Fruit fly (Drosophila melanogaster) whole organism: Measurements from ENCODE around the gene PIG-K.

Source experiments
- CG8478 ChIP-seq: fragments of >200 bp; optimal IDR thresholded peaks from 2 replicates; lab custom pipeline; 2018; ENCODE audit warnings: inconsistent platforms
- usp ChIP-seq: fragments of >200 bp; optimal IDR thresholded peaks from 2 replicates; lab custom pipeline; 2017; ENCODE audit warnings: missing biosample characterization, missing genetic modification characterization, mixed read lengths

DNA sequence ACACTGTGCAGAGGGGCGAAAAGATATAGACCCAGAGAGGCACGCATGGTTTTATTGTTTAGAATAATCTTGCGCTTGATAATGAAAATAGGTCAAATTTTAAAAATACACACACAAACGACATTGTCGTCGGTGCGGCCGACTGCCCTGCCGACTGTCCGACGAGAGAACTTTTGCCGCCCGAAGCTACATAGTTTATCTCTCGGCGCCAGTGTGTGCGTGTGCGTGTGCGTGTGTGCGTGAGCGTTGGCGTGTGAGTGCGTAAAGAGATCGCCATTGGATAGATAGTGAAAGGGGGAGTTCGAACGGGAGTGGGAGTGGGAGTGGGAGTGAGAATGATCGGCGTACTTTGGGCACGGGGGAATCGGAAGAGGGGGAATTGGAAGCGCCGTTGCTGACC lies 13.5 kb downstream of the PIG-K start:
- TF ChIP-seq CG8478 (lab: Kevin White, UChicago) (no peak), usp (GFP tag; lab: Kevin White, UChicago) (no peak)
